Worm (Caenorhabditis elegans) whole organism, L2 larva: ENCODE measurements around the gene des-2.

Experiments used
- aly-2 ChIP-seq: fragments of 150-350 bp; optimal IDR thresholded peaks from 2 replicates; lab custom pipeline; 2014; ENCODE audit warnings: missing biosample characterization, missing genetic modification characterization
- egl-27 ChIP-seq: sonication (generic microtip); optimal IDR thresholded peaks from 3 replicates; lab custom pipeline; 2017; ENCODE audit warnings: missing biosample characterization, missing genetic modification reagents, missing genetic modification characterization
- lin-13 ChIP-seq: fragments of 150-350 bp; optimal IDR thresholded peaks from 2 replicates; lab custom pipeline; 2014; ENCODE audit warnings: missing biosample characterization, missing genetic modification reagents, missing genetic modification characterization
- nhr-11 ChIP-seq: fragments of 150-350 bp; optimal IDR thresholded peaks from 2 replicates; lab custom pipeline; 2014; ENCODE audit warnings: missing biosample characterization, missing genetic modification characterization
- nhr-237 ChIP-seq: fragments of 150-350 bp; optimal IDR thresholded peaks from 2 replicates; lab custom pipeline; 2014; ENCODE audit warnings: missing biosample characterization, missing genetic modification characterization
- nhr-77 ChIP-seq: fragments of 150-350 bp; optimal IDR thresholded peaks from 2 replicates; lab custom pipeline; 2014; ENCODE audit warnings: missing biosample characterization, missing genetic modification characterization
- snpc-4 ChIP-seq: fragments of 150-350 bp; optimal IDR thresholded peaks from 2 replicates; lab custom pipeline; 2014; ENCODE audit warnings: missing biosample characterization, missing genetic modification characterization
- unc-39 ChIP-seq: fragments of 150-350 bp; optimal IDR thresholded peaks from 2 replicates; lab custom pipeline; 2014; ENCODE audit warnings: missing biosample characterization, missing genetic modification characterization
- unc-55 ChIP-seq: fragments of 150-350 bp; sonication (generic microtip); optimal IDR thresholded peaks from 3 replicates; lab custom pipeline; 2014; ENCODE audit warnings: missing biosample characterization, missing genetic modification reagents, missing genetic modification characterization
- unc-62 ChIP-seq: fragments of 150-350 bp; optimal IDR thresholded peaks from 2 replicates; lab custom pipeline; 2014; ENCODE audit warnings: missing biosample characterization, missing genetic modification reagents, missing genetic modification characterization
- zag-1 ChIP-seq: fragments of 150-350 bp; optimal IDR thresholded peaks from 2 replicates; lab custom pipeline; 2014; ENCODE audit warnings: missing biosample characterization, missing genetic modification characterization

- TF ChIP-seq lin-13 (GFP tag; lab: Kevin White, UChicago) (no peak), unc-39 (tag; lab: Kevin White, UChicago) (no peak), nhr-77 (tag; lab: Kevin White, UChicago) (no peak), unc-55 (GFP tag; lab: Kevin White, UChicago) (no peak), snpc-4 (no peak), nhr-237 (tag; lab: Kevin White, UChicago) (no peak), zag-1 (tag; lab: Kevin White, UChicago) (no peak), egl-27 (tag; lab: Kevin White, UChicago) (no peak), nhr-11 (tag; lab: Kevin White, UChicago) (no peak), aly-2 (tag; lab: Kevin White, UChicago) (no peak), unc-62 (GFP tag; lab: Kevin White, UChicago) (no peak)
These were observed 41.5 kb upstream of the des-2 start, which contains the start of gene zipt-16 for ce11 chrV:11462963-11463453.
